ENCODE assay signal across 3 worm cellular contexts in the genomic region with DNA sequence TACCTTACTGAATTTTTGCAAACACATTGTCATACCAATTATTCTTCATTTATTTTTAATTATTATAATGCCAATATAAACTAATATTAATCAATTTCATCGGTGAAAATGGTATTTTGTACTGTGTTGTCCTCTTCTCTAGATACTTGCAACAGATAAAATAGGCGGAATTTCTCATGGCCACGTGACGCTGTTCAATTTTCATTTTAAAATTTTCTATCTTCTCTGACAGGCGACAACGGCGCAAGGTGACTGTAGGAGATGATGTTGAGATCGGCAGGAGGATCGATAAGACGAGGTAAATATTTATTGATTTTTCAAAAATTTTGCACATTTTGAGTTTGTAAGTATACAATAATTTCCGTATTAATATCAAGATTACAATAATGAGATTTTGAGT.
TF ChIP-seq lines count a peak whose summit lies in the region.

TSS of gene ogdh-2 (plus strand) at position 233 of the 400 bp plus-strand sequence.

TF ChIP-seq in whole organism, L1 larva, 84 proteins besides CTCF, POLR2A, EP300 and RAD21 (continued from another document):
- peak; percentile 48 for TF ChIP-seq snu-23 (GFP tag; optimal IDR thresholded peaks at IDR 0.05; lab: Kevin White, UChicago)
- TF ChIP-seq nhr-20 (tag; optimal IDR thresholded peaks at IDR 0.05; lab: Kevin White, UChicago), result peak; percentile 65

TF ChIP-seq in whole organism, L2 larva, 48 proteins besides CTCF, POLR2A, EP300 and RAD21 (continued from another document):
- TF ChIP-seq nhr-77 (tag; optimal IDR thresholded peaks at IDR 0.05; lab: Kevin White, UChicago), result no peak
- no peak for TF ChIP-seq nhr-129 (tag; optimal IDR thresholded peaks at IDR 0.05; lab: Kevin White, UChicago)
- TF ChIP-seq nhr-237 (tag; optimal IDR thresholded peaks at IDR 0.05; lab: Kevin White, UChicago), result no peak
- TF ChIP-seq sem-4 (tag; optimal IDR thresholded peaks at IDR 0.05; lab: Kevin White, UChicago), result no peak
- no peak for TF ChIP-seq unc-39 (tag; optimal IDR thresholded peaks at IDR 0.05; lab: Kevin White, UChicago)
- no peak for TF ChIP-seq lin-13 (GFP tag; optimal IDR thresholded peaks at IDR 0.05; lab: Kevin White, UChicago)
- TF ChIP-seq nhr-25 (tag; optimal IDR thresholded peaks at IDR 0.05; lab: Kevin White, UChicago), result peak; percentile 40
- TF ChIP-seq zag-1 (tag; optimal IDR thresholded peaks at IDR 0.05; lab: Kevin White, UChicago), result no peak
- TF ChIP-seq aly-2 (tag; optimal IDR thresholded peaks at IDR 0.05; lab: Kevin White, UChicago), result no peak
- no peak for TF ChIP-seq egl-27 (tag; optimal IDR thresholded peaks at IDR 0.05; lab: Kevin White, UChicago)
- no peak for TF ChIP-seq ztf-4 (tag; optimal IDR thresholded peaks at IDR 0.05; lab: Kevin White, UChicago)
- TF ChIP-seq crh-2 (tag; optimal IDR thresholded peaks at IDR 0.05; lab: Kevin White, UChicago), result no peak
- TF ChIP-seq F13H6.1 (tag; optimal IDR thresholded peaks at IDR 0.05; lab: Kevin White, UChicago), result no peak
- no peak for TF ChIP-seq gmeb-1 (tag; optimal IDR thresholded peaks at IDR 0.05; lab: Kevin White, UChicago)
- TF ChIP-seq ztf-11 (tag; optimal IDR thresholded peaks at IDR 0.05; lab: Kevin White, UChicago), result no peak
- TF ChIP-seq C34F6.9 (tag; optimal IDR thresholded peaks at IDR 0.05; lab: Kevin White, UChicago), result no peak
- TF ChIP-seq nhr-11 (tag; optimal IDR thresholded peaks at IDR 0.05; lab: Kevin White, UChicago), result no peak
- no peak for TF ChIP-seq nhr-12 (tag; optimal IDR thresholded peaks at IDR 0.05; lab: Kevin White, UChicago)
- no peak for TF ChIP-seq blmp-1 (tag; optimal IDR thresholded peaks at IDR 0.05; lab: Kevin White, UChicago; ENCODE audit: insufficient read depth)
- TF ChIP-seq ceh-16 (tag; optimal IDR thresholded peaks at IDR 0.05; lab: Kevin White, UChicago), result peak; percentile 39
- no peak for TF ChIP-seq alr-1 (tag; optimal IDR thresholded peaks at IDR 0.05; lab: Kevin White, UChicago)
- TF ChIP-seq R02D3.7 (tag; optimal IDR thresholded peaks at IDR 0.05; lab: Kevin White, UChicago), result no peak
- no peak for TF ChIP-seq lin-39 (tag; optimal IDR thresholded peaks at IDR 0.05; lab: Kevin White, UChicago)
- no peak for TF ChIP-seq dmd-4 (tag; optimal IDR thresholded peaks at IDR 0.05; lab: Kevin White, UChicago)
- TF ChIP-seq peb-1 (tag; optimal IDR thresholded peaks at IDR 0.05; lab: Kevin White, UChicago), result no peak
- no peak for TF ChIP-seq ZK546.5 (tag; optimal IDR thresholded peaks at IDR 0.05; lab: Kevin White, UChicago)
- TF ChIP-seq mdl-1 (tag; optimal IDR thresholded peaks at IDR 0.05; lab: Kevin White, UChicago), result no peak
- no peak for TF ChIP-seq elt-3 (tag; optimal IDR thresholded peaks at IDR 0.05; lab: Kevin White, UChicago)
- TF ChIP-seq mbf-1 (tag; optimal IDR thresholded peaks at IDR 0.05; lab: Kevin White, UChicago), result no peak
- TF ChIP-seq mab-5 (tag; optimal IDR thresholded peaks at IDR 0.05; lab: Kevin White, UChicago), result no peak
TF ChIP-seq in whole organism, L2 larva: peak in this region for 6.

TF ChIP-seq in whole organism, L4 larva, 104 proteins besides CTCF, POLR2A, EP300 and RAD21 (continued from another document):
- TF ChIP-seq unc-39 (tag; optimal IDR thresholded peaks at IDR 0.05; lab: Kevin White, UChicago) (no peak), ama-1 (optimal IDR thresholded peaks at IDR 0.05; lab: Kevin White, UChicago) (no peak), F10B5.3 (tag; optimal IDR thresholded peaks at IDR 0.05; lab: Kevin White, UChicago) (no peak), mdl-1 (tag; optimal IDR thresholded peaks at IDR 0.05; lab: Kevin White, UChicago) (peak in 1 of 2 experiments; percentile 14), pqm-1 (tag; optimal IDR thresholded peaks at IDR 0.05; lab: Kevin White, UChicago) (no peak)
TF ChIP-seq in whole organism, L4 larva: peak in this region for 5.
